Worm (Caenorhabditis elegans) whole organism, L1 larva: ENCODE results near the gene faxc-2.

Experiments used
- alr-1 ChIP-seq: fragments of 200-800 bp; sonication (Bioruptor generic); optimal IDR thresholded peaks from 2 replicates; lab custom pipeline; 2018; ENCODE audit warnings: borderline replicate concordance, mild to moderate bottlenecking, missing genetic modification characterization, missing compliant biosample characterization
- egl-27 ChIP-seq, 2 experiments: fragments of 150-350 bp in 1 of 2; sonication (generic microtip); optimal IDR thresholded peaks; 3 replicates each; lab custom pipeline; 2017 to 2018; ENCODE audit warnings: missing biosample characterization in 2 of 2, missing genetic modification characterization in 2 of 2, missing genetic modification reagents in 2 of 2
- hlh-17 ChIP-seq: fragments of 200-800 bp; sonication (Bioruptor generic); optimal IDR thresholded peaks from 2 replicates; lab custom pipeline; 2018; ENCODE audit warnings: missing genetic modification characterization, mild to moderate bottlenecking, missing compliant biosample characterization, moderate library complexity, borderline replicate concordance
- jun-1 ChIP-seq: fragments of 150-350 bp; optimal IDR thresholded peaks from 2 replicates; lab custom pipeline; 2014; ENCODE audit warnings: missing biosample characterization, missing genetic modification reagents, missing genetic modification characterization
- lin-15B ChIP-seq: fragments of 150-350 bp; sonication (generic microtip); optimal IDR thresholded peaks from 3 replicates; lab custom pipeline; 2014; ENCODE audit warnings: missing biosample characterization, missing genetic modification characterization
- lir-3 ChIP-seq: sonication (generic microtip); optimal IDR thresholded peaks from 2 replicates; lab custom pipeline; 2016; ENCODE audit warnings: mild to moderate bottlenecking, missing genetic modification characterization, moderate library complexity, missing compliant biosample characterization; ENCODE audit not compliant: poor library complexity
- nhr-77 ChIP-seq: fragments of 150-350 bp; optimal IDR thresholded peaks from 2 replicates; lab custom pipeline; 2014; ENCODE audit warnings: missing biosample characterization, missing genetic modification characterization
- pag-3 ChIP-seq: sonication (generic microtip); optimal IDR thresholded peaks from 2 replicates; lab custom pipeline; 2017; ENCODE audit warnings: missing genetic modification characterization, mild to moderate bottlenecking, missing compliant biosample characterization, antibody characterized with exemption, borderline replicate concordance; ENCODE audit not compliant: insufficient read depth
- pqm-1 ChIP-seq: sonication (generic microtip); optimal IDR thresholded peaks from 3 replicates; lab custom pipeline; 2017; ENCODE audit warnings: missing biosample characterization, missing genetic modification characterization
- unc-30 ChIP-seq: sonication (generic microtip); optimal IDR thresholded peaks from 2 replicates; lab custom pipeline; 2017; ENCODE audit warnings: missing biosample characterization, missing genetic modification characterization
- unc-62 ChIP-seq: fragments of 150-350 bp; optimal IDR thresholded peaks from 2 replicates; lab custom pipeline; 2014; ENCODE audit warnings: missing biosample characterization, missing genetic modification reagents, missing genetic modification characterization
- unc-86 ChIP-seq: sonication (generic microtip); optimal IDR thresholded peaks from 2 replicates; lab custom pipeline; 2016; ENCODE audit warnings: missing genetic modification characterization, missing compliant biosample characterization
- zag-1 ChIP-seq: fragments of 150-350 bp; optimal IDR thresholded peaks from 2 replicates; lab custom pipeline; 2014; ENCODE audit warnings: missing biosample characterization, missing genetic modification characterization
- ztf-4 ChIP-seq: fragments of 150-350 bp; optimal IDR thresholded peaks from 2 replicates; lab custom pipeline; 2014; ENCODE audit warnings: missing biosample characterization, missing genetic modification characterization

- TF ChIP-seq zag-1 (tag; lab: Kevin White, UChicago) (no peak), ztf-4 (tag; lab: Kevin White, UChicago) (no peak), pag-3 (tag; lab: Kevin White, UChicago) (no peak), lir-3 (no peak), lin-15B (tag; lab: Kevin White, UChicago) (no peak), unc-62 (GFP tag; lab: Kevin White, UChicago) (no peak), unc-30 (tag; lab: Kevin White, UChicago) (no peak), unc-86 (no peak), nhr-77 (tag; lab: Kevin White, UChicago) (no peak), egl-27 (tag; optimal IDR thresholded peaks at IDR 0.05; lab: Kevin White, UChicago) (no peak), pqm-1 (tag; lab: Kevin White, UChicago) (no peak), alr-1 (no peak), hlh-17 (GFP tag; lab: Kevin White, UChicago) (no peak), jun-1 (tag; lab: Kevin White, UChicago) (no peak)
Observed at ce11 chrII:13278214-13278613, 30.9 kb upstream of the faxc-2 start.
